Worm (Caenorhabditis elegans): Measurements from ENCODE around the gene pxmp-4.

Gene pxmp-4

DNA sequence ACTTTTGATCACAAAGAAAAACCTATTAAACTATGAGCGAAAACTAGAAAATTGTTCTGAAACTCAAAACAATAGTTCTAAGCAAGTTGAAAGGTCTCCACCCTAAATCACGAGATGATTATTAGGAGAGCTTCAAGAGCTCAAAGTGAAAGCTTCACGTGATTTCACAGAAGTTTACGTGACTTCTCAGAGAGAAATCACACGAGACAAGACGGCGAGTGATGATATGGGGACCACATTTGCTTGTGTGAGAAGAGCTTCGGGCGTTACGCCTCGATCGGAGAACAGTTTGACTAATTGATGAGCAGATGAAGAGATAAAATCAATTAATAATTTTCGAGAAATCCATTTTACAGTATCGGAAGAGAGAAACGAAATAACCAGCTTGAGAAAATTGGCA lies 28.0 kb upstream of the pxmp-4 start:
- peak; percentile 16 for TF ChIP-seq ceh-18 (tag; optimal IDR thresholded peaks at IDR 0.05)
- TF ChIP-seq unc-55 (GFP tag; optimal IDR thresholded peaks at IDR 0.05), result peak; percentile 11
- no peak for TF ChIP-seq ets-4 (tag; optimal IDR thresholded peaks at IDR 0.05)
- no peak for TF ChIP-seq pat-9 (tag; optimal IDR thresholded peaks at IDR 0.05)
- no peak for TF ChIP-seq C08G9.2 (tag; optimal IDR thresholded peaks at IDR 0.05)
- TF ChIP-seq lin-11 (tag; optimal IDR thresholded peaks at IDR 0.05), result no peak
- no peak for TF ChIP-seq fax-1 (tag; optimal IDR thresholded peaks at IDR 0.05)
- no peak for TF ChIP-seq hlh-6 (tag; optimal IDR thresholded peaks at IDR 0.05)
- no peak for TF ChIP-seq K09A11.1 (tag; optimal IDR thresholded peaks at IDR 0.05; ENCODE audit: insufficient read depth)
- no peak for TF ChIP-seq npax-4 (tag; optimal IDR thresholded peaks at IDR 0.05)
- no peak for TF ChIP-seq unc-86 (tag; optimal IDR thresholded peaks at IDR 0.05)
- TF ChIP-seq hlh-30 (tag; optimal IDR thresholded peaks at IDR 0.05; ENCODE audit: insufficient read depth), result peak; percentile 28

DNA sequence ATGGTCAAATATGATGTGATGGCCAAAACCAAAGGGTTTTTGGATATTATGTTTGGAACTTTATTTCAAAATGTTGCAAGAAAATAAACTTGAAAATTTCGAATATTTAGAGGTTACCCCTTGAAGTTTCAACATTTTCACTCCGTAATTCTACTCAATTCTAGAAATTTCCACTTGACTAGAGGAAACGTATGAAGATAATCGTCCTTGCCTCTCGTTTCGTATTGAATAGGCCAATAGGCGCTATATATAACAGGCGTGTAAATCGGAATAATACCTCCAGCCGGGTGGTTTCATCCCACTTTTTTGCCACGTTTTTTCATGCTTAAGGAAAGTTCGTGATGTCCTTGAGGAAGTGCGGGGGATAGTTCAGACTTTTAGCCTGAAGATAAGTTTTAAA lies 6.3 kb upstream of the pxmp-4 start:
- TF ChIP-seq fkh-10 (GFP tag; optimal IDR thresholded peaks at IDR 0.05), result no peak
- TF ChIP-seq pros-1 (tag; optimal IDR thresholded peaks at IDR 0.05), result no peak
- TF ChIP-seq ceh-18 (tag; optimal IDR thresholded peaks at IDR 0.05), result no peak
- no peak for TF ChIP-seq T23F11.4 (GFP tag; optimal IDR thresholded peaks at IDR 0.05)
- TF ChIP-seq madf-2 (tag; optimal IDR thresholded peaks at IDR 0.05), result no peak

DNA sequence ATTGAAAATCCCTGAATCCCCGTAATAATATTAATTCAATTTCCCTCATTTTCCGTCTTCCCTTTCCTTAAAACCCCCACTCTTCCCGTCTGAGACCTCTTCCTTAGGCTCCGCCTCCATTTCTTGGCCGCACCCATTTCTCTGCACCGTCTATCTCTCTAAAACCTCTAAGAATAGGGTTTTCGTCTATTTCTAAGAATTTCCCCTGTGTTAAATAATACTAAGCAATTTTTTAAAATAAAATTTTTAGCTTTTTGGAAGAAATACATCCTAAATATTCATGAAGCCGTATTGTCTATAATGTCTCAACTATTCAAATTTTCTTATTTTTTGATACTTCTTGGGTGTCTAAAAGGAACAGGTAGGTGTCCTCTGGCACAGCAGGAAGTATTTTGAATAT lies 2.5 kb upstream of the pxmp-4 start, which contains the start of gene cdh-8:
TSS of gene cdh-8 (plus strand) at position 301 of the 400 bp plus-strand sequence.
- no peak for TF ChIP-seq Y22D7AL.16 (tag; optimal IDR thresholded peaks at IDR 0.05)
- TF ChIP-seq unc-42 (tag; optimal IDR thresholded peaks at IDR 0.05), result peak; percentile 18

DNA sequence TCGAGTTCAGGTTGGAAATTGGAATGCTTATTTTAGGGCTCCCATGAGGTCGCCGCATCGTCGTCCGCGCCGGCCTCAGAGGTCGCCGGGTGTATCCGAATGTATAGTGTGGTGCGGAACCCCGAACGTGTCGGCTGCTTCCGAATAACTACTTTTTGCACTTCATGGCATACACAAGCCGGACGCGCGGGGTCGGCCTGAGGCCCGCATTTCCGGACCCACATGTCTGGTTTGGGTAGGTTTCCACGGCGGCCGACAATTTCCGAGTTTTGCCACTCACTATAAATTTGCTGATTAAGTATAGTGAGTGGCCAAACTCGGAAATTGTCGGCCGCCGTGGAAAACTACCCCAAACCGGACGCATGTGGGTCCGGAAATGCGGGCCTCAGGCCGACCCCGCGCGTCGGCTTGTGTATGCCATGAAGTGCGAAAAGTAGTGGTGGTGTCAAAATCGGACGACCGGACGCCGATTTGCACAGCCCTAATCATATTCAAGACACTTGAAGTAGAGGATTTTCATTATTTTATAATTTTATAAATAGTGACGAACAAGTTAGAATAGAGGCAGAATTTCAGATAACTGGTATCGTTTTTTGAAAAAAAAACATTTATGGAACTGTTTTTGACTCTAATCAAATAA lies 1.3 kb upstream of the pxmp-4 start:
- no peak for TF ChIP-seq eyg-1 (tag; optimal IDR thresholded peaks at IDR 0.05)
- TF ChIP-seq mec-3 (tag; optimal IDR thresholded peaks at IDR 0.05; ENCODE audit: borderline replicate concordance), result no peak
- TF ChIP-seq ahr-1 (tag; optimal IDR thresholded peaks at IDR 0.05), result no peak
- TF ChIP-seq ceh-31 (tag; optimal IDR thresholded peaks at IDR 0.05), result no peak
- TF ChIP-seq hlh-13 (GFP tag; optimal IDR thresholded peaks at IDR 0.05), result no peak
- TF ChIP-seq syd-9 (tag; optimal IDR thresholded peaks at IDR 0.05), result no peak
- TF ChIP-seq dve-1 (tag; optimal IDR thresholded peaks at IDR 0.05), result no peak
- no peak for TF ChIP-seq pag-3 (tag; optimal IDR thresholded peaks at IDR 0.05; ENCODE audit: borderline replicate concordance)
- TF ChIP-seq lim-6 (tag; optimal IDR thresholded peaks at IDR 0.05), result no peak
- no peak for TF ChIP-seq dmd-4 (tag; optimal IDR thresholded peaks at IDR 0.05; ENCODE audit: borderline replicate concordance)
- TF ChIP-seq pha-4 (tag; optimal IDR thresholded peaks at IDR 0.05), result no peak
- no peak for TF ChIP-seq ceh-19 (GFP tag; optimal IDR thresholded peaks at IDR 0.05)
- no peak for TF ChIP-seq fkh-6 (tag; optimal IDR thresholded peaks at IDR 0.05)

DNA sequence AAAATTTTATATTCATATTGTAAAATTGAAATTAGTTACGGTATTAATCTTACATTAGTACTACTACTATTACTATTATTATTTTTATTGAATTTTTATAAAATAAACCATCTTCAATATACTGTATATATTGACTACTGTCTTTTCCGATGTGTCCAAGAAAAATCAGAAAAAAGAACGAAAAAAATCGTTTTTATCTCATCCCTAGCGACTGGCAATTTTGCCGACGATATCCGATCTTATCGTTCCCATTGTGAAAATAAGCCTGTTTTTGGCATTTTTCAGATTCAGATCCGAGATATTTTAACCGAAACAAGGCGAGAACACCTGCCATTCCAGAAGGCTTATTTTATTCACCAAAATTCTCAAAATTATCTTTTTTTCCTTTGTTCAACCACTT lies 6.5 kb downstream of the pxmp-4 start, which contains the start of gene F18F11.4:
TSS of gene F18F11.4 (plus strand) at position 301 of the 400 bp plus-strand sequence.
- TF ChIP-seq pqm-1 (tag; optimal IDR thresholded peaks at IDR 0.05), result no peak
- no peak for TF ChIP-seq lin-11 (tag; optimal IDR thresholded peaks at IDR 0.05)
- no peak for TF ChIP-seq ref-2 (tag; optimal IDR thresholded peaks at IDR 0.05)
- TF ChIP-seq fkh-10 (GFP tag; optimal IDR thresholded peaks at IDR 0.05), result no peak
- no peak for TF ChIP-seq ceh-2 (tag; optimal IDR thresholded peaks at IDR 0.05)
- no peak for TF ChIP-seq elt-2 (tag; optimal IDR thresholded peaks at IDR 0.05)
- no peak for TF ChIP-seq ceh-31 (tag; optimal IDR thresholded peaks at IDR 0.05)
